Worm (Caenorhabditis elegans) whole organism, late embryonic: Measurements from ENCODE around the gene C45G7.13.

Source experiments
- C08G9.2 ChIP-seq: sonication (generic microtip); optimal IDR thresholded peaks from 2 replicates; lab custom pipeline; 2016; ENCODE audit warnings: mild to moderate bottlenecking, missing genetic modification characterization, moderate library complexity, missing compliant biosample characterization
- C38D4.7 ChIP-seq: fragments of 200-800 bp; sonication (Bioruptor generic); optimal IDR thresholded peaks from 2 replicates; lab custom pipeline; 2018; ENCODE audit warnings: mild to moderate bottlenecking, missing genetic modification characterization, moderate library complexity, missing compliant biosample characterization
- F13H6.1 ChIP-seq: sonication (generic microtip); optimal IDR thresholded peaks from 2 replicates; lab custom pipeline; 2016; ENCODE audit warnings: missing genetic modification characterization, missing compliant biosample characterization
- K09A11.1 ChIP-seq: sonication (generic microtip); optimal IDR thresholded peaks from 2 replicates; lab custom pipeline; 2017; ENCODE audit warnings: antibody characterized with exemption, mild to moderate bottlenecking, missing genetic modification characterization, missing compliant biosample characterization; ENCODE audit not compliant: insufficient read depth
- ahr-1 ChIP-seq: sonication (generic microtip); optimal IDR thresholded peaks from 2 replicates; lab custom pipeline; 2016; ENCODE audit warnings: missing genetic modification characterization, missing compliant biosample characterization
- ama-1 ChIP-seq: fragments of 150-350 bp; optimal IDR thresholded peaks from 2 replicates; lab custom pipeline; 2014
- ceh-14 ChIP-seq: sonication (generic microtip); optimal IDR thresholded peaks from 2 replicates; lab custom pipeline; 2016; ENCODE audit warnings: missing genotype, missing genetic modification characterization, missing compliant biosample characterization
- ceh-19 ChIP-seq: fragments of 200-800 bp; sonication (Bioruptor generic); optimal IDR thresholded peaks from 2 replicates; lab custom pipeline; 2018; ENCODE audit warnings: mild to moderate bottlenecking, missing genetic modification characterization, missing compliant biosample characterization
- ceh-22 ChIP-seq: sonication (generic microtip); optimal IDR thresholded peaks from 2 replicates; lab custom pipeline; 2017; ENCODE audit warnings: missing biosample characterization, missing genetic modification characterization
- ceh-30 ChIP-seq: fragments of 150-350 bp; optimal IDR thresholded peaks from 2 replicates; lab custom pipeline; 2014; ENCODE audit warnings: missing biosample characterization, missing genetic modification characterization
- ceh-34 ChIP-seq: sonication (generic microtip); optimal IDR thresholded peaks from 2 replicates; lab custom pipeline; 2016; ENCODE audit warnings: mild to moderate bottlenecking, missing genetic modification characterization, missing compliant biosample characterization
- ceh-48 ChIP-seq: sonication (generic microtip); optimal IDR thresholded peaks from 2 replicates; lab custom pipeline; 2016; ENCODE audit warnings: missing genetic modification characterization, inconsistent platforms, missing compliant biosample characterization
- ceh-6 ChIP-seq: fragments of 200-800 bp; sonication (Bioruptor generic); optimal IDR thresholded peaks from 2 replicates; lab custom pipeline; 2018; ENCODE audit warnings: mild to moderate bottlenecking, missing genetic modification characterization, missing compliant biosample characterization
- ceh-9 ChIP-seq: sonication (generic microtip); optimal IDR thresholded peaks from 2 replicates; lab custom pipeline; 2016; ENCODE audit warnings: mild to moderate bottlenecking, missing genetic modification characterization, inconsistent platforms, missing compliant biosample characterization
- che-1 ChIP-seq: sonication (generic microtip); optimal IDR thresholded peaks from 2 replicates; lab custom pipeline; 2016; ENCODE audit warnings: mild to moderate bottlenecking, missing genetic modification characterization, missing compliant biosample characterization
- dmd-4 ChIP-seq: sonication (generic microtip); optimal IDR thresholded peaks from 2 replicates; lab custom pipeline; 2016; ENCODE audit warnings: borderline replicate concordance, missing genetic modification characterization, missing compliant biosample characterization
- dve-1 ChIP-seq: sonication (generic microtip); optimal IDR thresholded peaks from 2 replicates; lab custom pipeline; 2017; ENCODE audit warnings: antibody characterized with exemption, mild to moderate bottlenecking, missing genetic modification characterization, missing compliant biosample characterization
- elt-2 ChIP-seq: sonication (generic microtip); optimal IDR thresholded peaks from 2 replicates; lab custom pipeline; 2016; ENCODE audit warnings: missing genetic modification reagents, missing genetic modification characterization, missing compliant biosample characterization
- elt-4 ChIP-seq: sonication (generic microtip); optimal IDR thresholded peaks from 2 replicates; lab custom pipeline; 2016; ENCODE audit warnings: missing genetic modification characterization, missing compliant biosample characterization
- ets-4 ChIP-seq: sonication (generic microtip); optimal IDR thresholded peaks from 2 replicates; lab custom pipeline; 2016; ENCODE audit warnings: missing genetic modification characterization, missing compliant biosample characterization
- eyg-1 ChIP-seq: sonication (generic microtip); optimal IDR thresholded peaks from 2 replicates; lab custom pipeline; 2016; ENCODE audit warnings: missing genotype, missing genetic modification characterization, missing compliant biosample characterization
- fkh-10 ChIP-seq: fragments of 150-350 bp; optimal IDR thresholded peaks from 2 replicates; lab custom pipeline; 2014; ENCODE audit warnings: missing biosample characterization, missing genetic modification reagents, missing genetic modification characterization
- fkh-6 ChIP-seq: sonication (generic microtip); optimal IDR thresholded peaks from 2 replicates; lab custom pipeline; 2016; ENCODE audit warnings: missing genetic modification characterization, missing compliant biosample characterization
- gmeb-2 ChIP-seq: sonication (generic microtip); optimal IDR thresholded peaks from 2 replicates; lab custom pipeline; 2016; ENCODE audit warnings: missing genetic modification characterization, inconsistent platforms, missing compliant biosample characterization
- hlh-30 ChIP-seq: sonication (generic microtip); optimal IDR thresholded peaks from 2 replicates; lab custom pipeline; 2017; ENCODE audit warnings: antibody characterized with exemption, missing genetic modification characterization, missing compliant biosample characterization; ENCODE audit not compliant: insufficient read depth
- hlh-6 ChIP-seq: sonication (generic microtip); optimal IDR thresholded peaks from 2 replicates; lab custom pipeline; 2016; ENCODE audit warnings: missing genotype, missing genetic modification characterization, missing compliant biosample characterization
- hlh-8 ChIP-seq: sonication (generic microtip); optimal IDR thresholded peaks from 2 replicates; lab custom pipeline; 2016; ENCODE audit warnings: missing genotype, missing genetic modification characterization, missing compliant biosample characterization
- lim-6 ChIP-seq: sonication (generic microtip); optimal IDR thresholded peaks from 2 replicates; lab custom pipeline; 2016; ENCODE audit warnings: missing genetic modification characterization, missing compliant biosample characterization
- lin-11 ChIP-seq: fragments of 200-800 bp; sonication (Bioruptor generic); optimal IDR thresholded peaks from 2 replicates; lab custom pipeline; 2018; ENCODE audit warnings: mild to moderate bottlenecking, missing genetic modification characterization, missing compliant biosample characterization
- madf-2 ChIP-seq: sonication (generic microtip); optimal IDR thresholded peaks from 2 replicates; lab custom pipeline; 2017; ENCODE audit warnings: missing genetic modification characterization, missing compliant biosample characterization
- mec-3 ChIP-seq: sonication (generic microtip); optimal IDR thresholded peaks from 2 replicates; lab custom pipeline; 2016; ENCODE audit warnings: borderline replicate concordance, missing genetic modification characterization, missing compliant biosample characterization
- nfya-1 ChIP-seq: sonication (generic microtip); optimal IDR thresholded peaks from 2 replicates; lab custom pipeline; 2017; ENCODE audit warnings: missing genetic modification characterization, mild to moderate bottlenecking, missing compliant biosample characterization, antibody characterized with exemption, moderate library complexity
- nhr-232 ChIP-seq: sonication (generic microtip); optimal IDR thresholded peaks from 2 replicates; lab custom pipeline; 2016; ENCODE audit warnings: missing genetic modification characterization, missing compliant biosample characterization
- odd-2 ChIP-seq: sonication (generic microtip); optimal IDR thresholded peaks from 2 replicates; lab custom pipeline; 2017; ENCODE audit warnings: antibody characterized with exemption, mild to moderate bottlenecking, missing genetic modification characterization, missing compliant biosample characterization
- pag-3 ChIP-seq: sonication (generic microtip); optimal IDR thresholded peaks from 2 replicates; lab custom pipeline; 2016; ENCODE audit warnings: missing compliant biosample characterization, missing genetic modification characterization, borderline replicate concordance
- pax-1 ChIP-seq: fragments of 150-350 bp; optimal IDR thresholded peaks from 2 replicates; lab custom pipeline; 2014; ENCODE audit warnings: missing biosample characterization, missing genetic modification characterization
- pha-2 ChIP-seq: sonication (generic microtip); optimal IDR thresholded peaks from 2 replicates; lab custom pipeline; 2017; ENCODE audit warnings: mild to moderate bottlenecking, missing genetic modification characterization, missing compliant biosample characterization
- pha-4 ChIP-seq: fragments of 150-350 bp; optimal IDR thresholded peaks from 2 replicates; lab custom pipeline; 2018; ENCODE audit warnings: missing biosample characterization, missing genetic modification reagents, missing genetic modification characterization
- pqm-1 ChIP-seq: sonication (generic microtip); optimal IDR thresholded peaks from 2 replicates; lab custom pipeline; 2016; ENCODE audit warnings: missing genetic modification characterization, missing compliant biosample characterization
- pros-1 ChIP-seq: fragments of 150-350 bp; optimal IDR thresholded peaks from 2 replicates; lab custom pipeline; 2014; ENCODE audit warnings: missing biosample characterization, missing genetic modification reagents, missing genetic modification characterization
- ref-2 ChIP-seq: sonication (generic microtip); optimal IDR thresholded peaks from 2 replicates; lab custom pipeline; 2016; ENCODE audit warnings: missing genetic modification characterization, missing compliant biosample characterization
- sdc-2 ChIP-seq: sonication (generic microtip); optimal IDR thresholded peaks from 2 replicates; lab custom pipeline; 2016; ENCODE audit warnings: missing genotype, missing genetic modification characterization, missing compliant biosample characterization
- sox-2 ChIP-seq: fragments of 200-800 bp; sonication (Bioruptor generic); IDR thresholded peaks from 2 replicates; pipeline ENCODE4 v1.3.6; 2022; ENCODE audit warnings: missing genetic modification reagents, missing genetic modification characterization, missing compliant biosample characterization
- sox-4 ChIP-seq: sonication (generic microtip); optimal IDR thresholded peaks from 2 replicates; lab custom pipeline; 2017; ENCODE audit warnings: mild to moderate bottlenecking, missing genetic modification characterization, inconsistent platforms, missing compliant biosample characterization
- syd-9 ChIP-seq: sonication (generic microtip); optimal IDR thresholded peaks from 2 replicates; lab custom pipeline; 2016; ENCODE audit warnings: mild to moderate bottlenecking, missing genetic modification characterization, moderate library complexity, missing compliant biosample characterization
- tbx-2 ChIP-seq: sonication (generic microtip); optimal IDR thresholded peaks from 2 replicates; lab custom pipeline; 2016; ENCODE audit warnings: missing genetic modification characterization, missing compliant biosample characterization
- tbx-7 ChIP-seq: sonication (generic microtip); optimal IDR thresholded peaks from 2 replicates; lab custom pipeline; 2016; ENCODE audit warnings: missing genotype, missing genetic modification characterization, missing compliant biosample characterization
- unc-3 ChIP-seq, 2 experiments: fragments of 200-800 bp in 1 of 2; sonication (Bioruptor generic) in 1 of 2; sonication (generic microtip) in 1 of 2; conservative IDR thresholded peaks in 1 of 2; optimal IDR thresholded peaks in 1 of 2; 2 replicates each; pipeline versions ENCODE4 v1.3.6 to Lab custom; 2016 to 2022; ENCODE audit warnings: missing compliant biosample characterization in 2 of 2, missing genetic modification characterization in 2 of 2, missing genetic modification reagents in 1 of 2
- unc-55 ChIP-seq: sonication (generic microtip); optimal IDR thresholded peaks from 2 replicates; lab custom pipeline; 2017; ENCODE audit warnings: missing biosample characterization, missing genetic modification reagents, missing genetic modification characterization
- unc-86 ChIP-seq: sonication (generic microtip); optimal IDR thresholded peaks from 2 replicates; lab custom pipeline; 2016; ENCODE audit warnings: missing genetic modification characterization, missing compliant biosample characterization
- zip-5 ChIP-seq: sonication (generic microtip); optimal IDR thresholded peaks from 2 replicates; lab custom pipeline; 2016; ENCODE audit warnings: missing genetic modification characterization, missing compliant biosample characterization
- ztf-16 ChIP-seq: sonication (generic microtip); optimal IDR thresholded peaks from 2 replicates; lab custom pipeline; 2017; ENCODE audit warnings: missing genetic modification characterization, missing compliant biosample characterization

The C45G7.13 gene

DNA sequence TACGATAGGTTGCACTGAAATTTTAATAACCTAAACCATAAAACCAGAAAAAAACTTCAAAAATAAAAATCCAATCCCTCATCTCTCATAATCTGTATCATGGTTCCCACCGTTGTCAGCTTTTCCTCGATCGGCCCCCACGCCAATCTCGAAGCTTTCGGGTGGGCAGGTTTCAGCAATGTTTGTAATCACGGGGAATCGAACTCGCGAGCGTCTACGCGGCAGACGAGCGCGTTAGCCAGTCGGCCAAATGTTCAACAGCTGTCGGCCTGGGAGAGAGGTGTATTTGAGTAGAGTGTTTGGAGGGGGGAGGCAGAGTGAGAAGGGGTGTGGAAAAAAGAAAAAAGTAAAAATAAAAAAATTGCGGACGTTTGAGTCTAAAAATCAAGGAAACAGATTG is 42.7 kb downstream of the C45G7.13 start:
- peak; percentile 89 for TF ChIP-seq pha-2 (tag; lab: Kevin White, UChicago)
- TF ChIP-seq fkh-10 (GFP tag; lab: Kevin White, UChicago): peak; percentile 65
- peak; percentile 56 for TF ChIP-seq zip-5
- TF ChIP-seq sox-2 (GFP tag; lab: Robert Waterston, UW): peak; percentile 60; the same call in 1 of the 2 replicates
- peak; percentile 87 for TF ChIP-seq unc-86
- no peak for TF ChIP-seq elt-4
- peak; percentile 85 for TF ChIP-seq ztf-16 (tag; lab: Kevin White, UChicago)
- TF ChIP-seq elt-2 (tag; lab: Kevin White, UChicago): peak; percentile 92
- peak; percentile 89 for TF ChIP-seq dve-1 (tag; lab: Kevin White, UChicago)
- TF ChIP-seq gmeb-2: peak; percentile 85
- no peak for TF ChIP-seq ama-1 (lab: Kevin White, UChicago)
- peak; percentile 85 for TF ChIP-seq unc-3 (GFP tag; conservative IDR thresholded peaks at IDR 0.05; lab: Robert Waterston, UW)
- TF ChIP-seq unc-3 (tag; optimal IDR thresholded peaks at IDR 0.05; lab: Kevin White, UChicago): peak; percentile 79
- peak; percentile 83 for TF ChIP-seq ceh-30 (tag; lab: Kevin White, UChicago)
- peak; percentile 88 for TF ChIP-seq syd-9
- peak; percentile 73 for TF ChIP-seq lin-11 (tag; lab: Kevin White, UChicago)
- peak; percentile 81 for TF ChIP-seq che-1 (tag; lab: Kevin White, UChicago)
- peak; percentile 80 for TF ChIP-seq sdc-2 (tag; lab: Kevin White, UChicago)
- TF ChIP-seq pag-3: peak; percentile 53
- peak; percentile 86 for TF ChIP-seq ceh-6 (GFP tag; lab: Kevin White, UChicago)
- peak; percentile 76 for TF ChIP-seq C08G9.2 (tag; lab: Kevin White, UChicago)
- peak; percentile 71 for TF ChIP-seq lim-6 (tag; lab: Kevin White, UChicago)
- peak; percentile 1 for TF ChIP-seq ceh-9
- TF ChIP-seq K09A11.1 (tag; lab: Kevin White, UChicago): peak; percentile 85
- peak; percentile 85 for TF ChIP-seq fkh-6 (tag; lab: Kevin White, UChicago)
- peak; percentile 66 for TF ChIP-seq mec-3
- TF ChIP-seq sox-4 (tag; lab: Kevin White, UChicago): peak; percentile 81
- TF ChIP-seq nhr-232 (tag; lab: Kevin White, UChicago): peak; percentile 75
- TF ChIP-seq tbx-2: peak; percentile 94
- TF ChIP-seq ceh-14: peak; percentile 89
- TF ChIP-seq nfya-1: peak; percentile 85
- TF ChIP-seq madf-2 (tag; lab: Kevin White, UChicago): peak; percentile 77
- TF ChIP-seq tbx-7 (tag; lab: Kevin White, UChicago): peak; percentile 61
- TF ChIP-seq ahr-1: peak; percentile 67
- TF ChIP-seq ceh-22: peak; percentile 61
- peak; percentile 93 for TF ChIP-seq hlh-6
- TF ChIP-seq F13H6.1: peak; percentile 80
- TF ChIP-seq ceh-19: peak; percentile 91
- TF ChIP-seq hlh-30: peak; percentile 84
- TF ChIP-seq ref-2 (tag; lab: Kevin White, UChicago): peak; percentile 91
- TF ChIP-seq pax-1 (tag; lab: Kevin White, UChicago): no peak
- TF ChIP-seq pqm-1 (tag; lab: Kevin White, UChicago): peak; percentile 83
- peak; percentile 43 for TF ChIP-seq ets-4 (tag; lab: Kevin White, UChicago)
- no peak for TF ChIP-seq unc-55 (GFP tag; lab: Kevin White, UChicago)
- TF ChIP-seq eyg-1 (tag; lab: Kevin White, UChicago): peak; percentile 94
- TF ChIP-seq odd-2 (tag; lab: Kevin White, UChicago): peak; percentile 72
- TF ChIP-seq C38D4.7: peak; percentile 82
- peak; percentile 89 for TF ChIP-seq ceh-34
- TF ChIP-seq ceh-48: peak; percentile 70
- TF ChIP-seq dmd-4: peak; percentile 80
- TF ChIP-seq pha-4 (tag; lab: Kevin White, UChicago): no peak
- TF ChIP-seq pros-1 (tag; lab: Kevin White, UChicago): peak; percentile 58
- peak; percentile 88 for TF ChIP-seq hlh-8 (tag; lab: Kevin White, UChicago)
